Worm (Caenorhabditis elegans): Measurements from ENCODE around the gene Y32B12B.4.

The Y32B12B.4 gene

DNA sequence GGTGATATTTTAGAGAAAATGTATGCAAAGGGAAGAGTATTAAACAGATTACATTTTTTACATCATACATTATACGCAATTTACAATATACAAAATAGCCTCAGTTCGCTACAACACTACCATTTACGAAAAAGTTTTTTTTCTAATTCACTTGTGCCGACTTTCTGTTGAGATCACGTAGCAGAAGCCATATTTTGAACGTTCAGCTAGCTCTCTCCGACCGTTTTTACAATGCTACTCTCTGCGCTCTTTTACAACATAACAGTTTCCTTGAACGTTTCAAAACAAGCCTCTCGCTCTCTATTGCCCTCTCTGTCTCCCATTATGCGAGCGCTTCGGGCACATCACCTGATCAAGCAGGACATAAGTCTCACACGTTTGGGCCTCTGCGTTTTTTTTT lies 50.0 kb downstream of the Y32B12B.4 start, which contains the start of gene T03E6.8:
Gene T03E6.8 (minus strand): TSS at position 101 of the 400 bp plus-strand sequence.
- TF ChIP-seq mab-5 (tag; optimal IDR thresholded peaks at IDR 0.05), result no peak
- no peak for TF ChIP-seq zip-8 (tag; optimal IDR thresholded peaks at IDR 0.05)
- no peak for TF ChIP-seq hlh-1 (tag; optimal IDR thresholded peaks at IDR 0.05)
- TF ChIP-seq bed-3 (GFP tag; optimal IDR thresholded peaks at IDR 0.05), result no peak
- no peak for TF ChIP-seq elt-1 (tag; optimal IDR thresholded peaks at IDR 0.05; ENCODE audit: borderline replicate concordance, insufficient read depth)
- no peak for TF ChIP-seq ceh-43 (GFP tag; optimal IDR thresholded peaks at IDR 0.05)
- no peak for TF ChIP-seq ceh-39 (tag; optimal IDR thresholded peaks at IDR 0.05)
- TF ChIP-seq ham-2 (GFP tag; optimal IDR thresholded peaks at IDR 0.05), result no peak
- TF ChIP-seq mep-1 (tag; optimal IDR thresholded peaks at IDR 0.05), result no peak
- TF ChIP-seq lin-32 (GFP tag; optimal IDR thresholded peaks at IDR 0.05), result no peak
- TF ChIP-seq elt-3 (tag; optimal IDR thresholded peaks at IDR 0.05), result no peak
- no peak for TF ChIP-seq nhr-237 (tag; optimal IDR thresholded peaks at IDR 0.05)
- no peak for TF ChIP-seq snpc-4 (tag; optimal IDR thresholded peaks at IDR 0.05)
- no peak for TF ChIP-seq tbx-8 (GFP tag; optimal IDR thresholded peaks at IDR 0.05)

ce11 chrV:16604301-16604700 lies 51.2 kb downstream of the Y32B12B.4 start:
- TF ChIP-seq elt-1 (tag; optimal IDR thresholded peaks at IDR 0.05; ENCODE audit: borderline replicate concordance, insufficient read depth) (no peak), ceh-39 (tag; optimal IDR thresholded peaks at IDR 0.05) (no peak), nhr-237 (tag; optimal IDR thresholded peaks at IDR 0.05) (no peak), cnd-1 (tag; optimal IDR thresholded peaks at IDR 0.05) (no peak), ztf-11 (tag; optimal IDR thresholded peaks at IDR 0.05) (no peak), pha-4 (tag; optimal IDR thresholded peaks at IDR 0.05) (no peak), flh-1 (GFP tag; optimal IDR thresholded peaks at IDR 0.05) (no peak), bed-3 (GFP tag; optimal IDR thresholded peaks at IDR 0.05) (no peak)

DNA sequence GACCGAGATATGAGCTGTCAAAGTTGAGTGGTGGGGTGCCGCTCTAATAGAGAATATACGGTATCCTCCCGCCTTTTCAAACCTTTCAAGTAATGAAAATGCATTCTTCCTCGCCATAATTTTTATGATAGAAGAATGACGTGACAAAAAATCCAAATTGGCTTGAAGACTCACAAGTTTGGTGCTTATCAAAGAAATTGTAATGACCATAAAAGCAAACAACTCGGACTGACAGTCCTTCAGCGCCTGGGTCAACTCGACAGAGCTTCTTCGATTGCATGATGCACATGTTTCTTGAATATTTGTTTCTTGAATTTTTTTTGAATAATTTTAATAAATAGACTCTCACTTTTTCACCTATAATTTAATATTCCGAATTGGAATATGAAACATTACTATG lies 52.3 kb downstream of the Y32B12B.4 start:
- TF ChIP-seq mls-2 (tag; optimal IDR thresholded peaks at IDR 0.05) (no peak), lin-13 (tag; optimal IDR thresholded peaks at IDR 0.05) (no peak), mab-5 (tag; optimal IDR thresholded peaks at IDR 0.05) (no peak), flh-1 (GFP tag; optimal IDR thresholded peaks at IDR 0.05) (no peak), nhr-76 (tag; optimal IDR thresholded peaks at IDR 0.05) (no peak), pha-4 (tag; optimal IDR thresholded peaks at IDR 0.05) (no peak), ham-2 (GFP tag; optimal IDR thresholded peaks at IDR 0.05) (no peak), M03D4.4 (tag; optimal IDR thresholded peaks at IDR 0.05) (no peak), nhr-237 (tag; optimal IDR thresholded peaks at IDR 0.05) (no peak), unc-120 (tag; optimal IDR thresholded peaks at IDR 0.05; ENCODE audit: poor library complexity, severe bottlenecking) (no peak), drap-1 (GFP tag; optimal IDR thresholded peaks at IDR 0.05) (no peak), tbx-8 (GFP tag; optimal IDR thresholded peaks at IDR 0.05) (no peak), nhr-2 (tag; optimal IDR thresholded peaks at IDR 0.05) (no peak), zip-8 (tag; optimal IDR thresholded peaks at IDR 0.05) (no peak), lsy-2 (tag; optimal IDR thresholded peaks at IDR 0.05) (no peak), ceh-39 (tag; optimal IDR thresholded peaks at IDR 0.05) (no peak)

DNA sequence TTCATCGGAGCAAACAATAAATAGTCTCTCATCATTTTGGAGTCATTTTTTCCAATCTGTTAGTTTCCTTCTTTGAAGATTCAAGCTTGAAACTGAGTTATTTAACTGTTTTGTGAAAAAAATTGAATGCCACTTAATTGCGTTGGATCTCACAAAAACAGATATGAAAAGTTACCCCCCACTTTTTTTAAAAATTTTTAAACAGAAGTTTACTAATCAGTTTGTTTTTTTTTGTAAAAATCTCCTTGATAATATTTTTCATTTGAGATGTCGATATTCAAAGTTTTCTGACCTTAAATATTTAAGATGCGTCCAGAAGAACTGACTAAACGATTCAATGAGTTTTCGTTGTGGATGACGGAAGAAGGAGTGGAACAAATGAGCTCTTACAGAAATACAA lies 53.2 kb downstream of the Y32B12B.4 start, which contains the start of gene Y32B12C.1:
Gene Y32B12C.1 (plus strand): TSS at position 301 of the 400 bp plus-strand sequence.
- TF ChIP-seq nhr-237 (tag; optimal IDR thresholded peaks at IDR 0.05) (no peak), blmp-1 (tag; optimal IDR thresholded peaks at IDR 0.05) (no peak), sem-2 (GFP tag; optimal IDR thresholded peaks at IDR 0.05) (no peak), mep-1 (tag; optimal IDR thresholded peaks at IDR 0.05) (no peak), ceh-83 (GFP tag; optimal IDR thresholded peaks at IDR 0.05) (no peak)

ce11 chrV:16608478-16608877 lies 55.4 kb downstream of the Y32B12B.4 start:
- no peak for TF ChIP-seq unc-39 (tag; optimal IDR thresholded peaks at IDR 0.05)
- TF ChIP-seq nhr-28 (tag; optimal IDR thresholded peaks at IDR 0.05), result no peak
- no peak for TF ChIP-seq ces-1 (GFP tag; optimal IDR thresholded peaks at IDR 0.05)
- TF ChIP-seq sem-2 (GFP tag; optimal IDR thresholded peaks at IDR 0.05), result no peak
